Worm (Caenorhabditis elegans) whole organism, L2 larva: ENCODE results near the gene C39E9.12.

ENCODE experiments used
- ceh-82 ChIP-seq: fragments of 150-350 bp; optimal IDR thresholded peaks from 2 replicates; lab custom pipeline; 2014; ENCODE audit warnings: missing biosample characterization, missing genetic modification characterization
- lin-11 ChIP-seq: fragments of 150-350 bp; sonication (generic microtip); optimal IDR thresholded peaks from 2 replicates; lab custom pipeline; 2014; ENCODE audit warnings: missing biosample characterization, missing genetic modification characterization, inconsistent platforms, mixed read lengths
- unc-39 ChIP-seq: fragments of 150-350 bp; optimal IDR thresholded peaks from 2 replicates; lab custom pipeline; 2014; ENCODE audit warnings: missing biosample characterization, missing genetic modification characterization

DNA sequence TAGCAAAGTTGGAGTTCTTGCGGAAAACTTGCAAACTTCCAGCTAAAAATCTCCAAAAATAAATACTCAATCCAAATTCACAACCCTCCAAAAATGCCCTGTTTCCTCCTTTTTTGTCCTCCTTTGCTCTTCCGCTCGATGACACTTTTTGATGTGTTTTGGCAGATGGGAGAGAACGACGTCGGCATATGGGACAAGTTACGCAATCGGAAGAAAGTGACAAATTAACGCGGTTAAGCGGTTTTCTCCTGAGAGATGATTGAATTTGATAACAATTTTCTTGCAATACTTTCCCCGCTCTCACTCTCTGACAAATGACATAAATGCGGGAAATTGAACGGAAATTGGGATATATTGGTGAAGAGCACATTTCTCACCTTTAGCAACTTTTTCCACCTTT lies 22.9 kb downstream of the C39E9.12 start:
- no peak for TF ChIP-seq lin-11 (tag; lab: Kevin White, UChicago)
- no peak for TF ChIP-seq ceh-82 (tag; lab: Kevin White, UChicago)
- no peak for TF ChIP-seq unc-39 (tag; lab: Kevin White, UChicago)
